Worm (Caenorhabditis elegans) whole organism, L2 larva: ENCODE data around the gene srr-7.
"Not testable (repeated sequence)": the region's sequence is repeated elsewhere in the genome, so short reads cannot be mapped to it uniquely, and the experiment has no call there.

Experiments used
- C34F6.9 ChIP-seq: fragments of 150-350 bp; optimal IDR thresholded peaks from 2 replicates; lab custom pipeline; 2014; ENCODE audit warnings: missing biosample characterization, missing genetic modification characterization
- F13H6.1 ChIP-seq: sonication (generic microtip); optimal IDR thresholded peaks from 2 replicates; lab custom pipeline; 2016; ENCODE audit warnings: missing genetic modification characterization, missing compliant biosample characterization
- Y55F3AM.14 ChIP-seq: fragments of 200-800 bp; sonication (Bioruptor generic); optimal IDR thresholded peaks from 2 replicates; lab custom pipeline; 2018; ENCODE audit warnings: mild to moderate bottlenecking, missing genetic modification characterization, missing compliant biosample characterization
- ZK546.5 ChIP-seq: sonication (generic microtip); optimal IDR thresholded peaks from 2 replicates; lab custom pipeline; 2017; ENCODE audit warnings: missing biosample characterization, missing genetic modification characterization
- alr-1 ChIP-seq: fragments of 150-350 bp; optimal IDR thresholded peaks from 2 replicates; lab custom pipeline; 2014; ENCODE audit warnings: missing biosample characterization, missing genetic modification characterization
- aly-2 ChIP-seq: fragments of 150-350 bp; optimal IDR thresholded peaks from 2 replicates; lab custom pipeline; 2014; ENCODE audit warnings: missing biosample characterization, missing genetic modification characterization
- ama-1 ChIP-seq: fragments of 150-350 bp; optimal IDR thresholded peaks from 2 replicates; lab custom pipeline; 2018; ENCODE audit warnings: inconsistent platforms
- blmp-1 ChIP-seq: sonication (generic microtip); optimal IDR thresholded peaks from 2 replicates; lab custom pipeline; 2017; ENCODE audit warnings: missing genetic modification characterization, mild to moderate bottlenecking, missing compliant biosample characterization, antibody characterized with exemption, moderate library complexity; ENCODE audit not compliant: insufficient read depth
- ceh-16 ChIP-seq: fragments of 150-350 bp; optimal IDR thresholded peaks from 2 replicates; lab custom pipeline; 2014; ENCODE audit warnings: missing biosample characterization, missing genetic modification characterization
- ceh-82 ChIP-seq: fragments of 150-350 bp; optimal IDR thresholded peaks from 2 replicates; lab custom pipeline; 2014; ENCODE audit warnings: missing biosample characterization, missing genetic modification characterization
- crh-2 ChIP-seq: sonication (generic microtip); optimal IDR thresholded peaks from 2 replicates; lab custom pipeline; 2017; ENCODE audit warnings: missing biosample characterization, missing genetic modification characterization
- egl-27 ChIP-seq: sonication (generic microtip); optimal IDR thresholded peaks from 3 replicates; lab custom pipeline; 2017; ENCODE audit warnings: missing biosample characterization, missing genetic modification reagents, missing genetic modification characterization
- elt-1 ChIP-seq: fragments of 150-350 bp; optimal IDR thresholded peaks from 2 replicates; lab custom pipeline; 2014; ENCODE audit warnings: missing biosample characterization, missing genetic modification characterization
- elt-3 ChIP-seq: sonication (generic microtip); optimal IDR thresholded peaks from 2 replicates; lab custom pipeline; 2017; ENCODE audit warnings: missing biosample characterization, missing genetic modification characterization
- fos-1 ChIP-seq: fragments of 150-350 bp; optimal IDR thresholded peaks from 2 replicates; lab custom pipeline; 2014; ENCODE audit warnings: missing biosample characterization, missing genetic modification characterization
- gmeb-1 ChIP-seq: fragments of 150-350 bp; optimal IDR thresholded peaks from 2 replicates; lab custom pipeline; 2014; ENCODE audit warnings: missing biosample characterization, missing genetic modification characterization
- lin-13 ChIP-seq: fragments of 150-350 bp; optimal IDR thresholded peaks from 2 replicates; lab custom pipeline; 2014; ENCODE audit warnings: missing biosample characterization, missing genetic modification reagents, missing genetic modification characterization
- lin-39 ChIP-seq: fragments of 150-350 bp; optimal IDR thresholded peaks from 2 replicates; lab custom pipeline; 2014; ENCODE audit warnings: missing biosample characterization, missing genetic modification reagents, missing genetic modification characterization
- lsy-2 ChIP-seq, 2 experiments: fragments of 150-350 bp in 1 of 2; sonication (generic microtip) in 1 of 2; optimal IDR thresholded peaks; 2 replicates each; lab custom pipeline; 2014 to 2017; ENCODE audit warnings: missing biosample characterization in 2 of 2, missing genetic modification characterization in 2 of 2
- nhr-10 ChIP-seq: sonication (generic microtip); optimal IDR thresholded peaks from 2 replicates; lab custom pipeline; 2017; ENCODE audit warnings: missing biosample characterization, missing genetic modification characterization
- nhr-11 ChIP-seq: fragments of 150-350 bp; optimal IDR thresholded peaks from 2 replicates; lab custom pipeline; 2014; ENCODE audit warnings: missing biosample characterization, missing genetic modification characterization
- nhr-12 ChIP-seq: fragments of 150-350 bp; optimal IDR thresholded peaks from 2 replicates; lab custom pipeline; 2014; ENCODE audit warnings: missing biosample characterization, missing genetic modification characterization
- nhr-129 ChIP-seq: fragments of 150-350 bp; optimal IDR thresholded peaks from 2 replicates; lab custom pipeline; 2014; ENCODE audit warnings: missing biosample characterization, missing genetic modification characterization
- nhr-21 ChIP-seq: fragments of 150-350 bp; optimal IDR thresholded peaks from 2 replicates; lab custom pipeline; 2014; ENCODE audit warnings: missing biosample characterization, missing genetic modification characterization
- nhr-23 ChIP-seq: fragments of 150-350 bp; optimal IDR thresholded peaks from 2 replicates; lab custom pipeline; 2014; ENCODE audit warnings: missing biosample characterization, missing genetic modification reagents, missing genetic modification characterization
- nhr-237 ChIP-seq: fragments of 150-350 bp; optimal IDR thresholded peaks from 2 replicates; lab custom pipeline; 2014; ENCODE audit warnings: missing biosample characterization, missing genetic modification characterization
- nhr-25 ChIP-seq: fragments of 150-350 bp; sonication (generic microtip); optimal IDR thresholded peaks from 3 replicates; lab custom pipeline; 2014; ENCODE audit warnings: missing biosample characterization, missing genetic modification characterization
- nhr-6 ChIP-seq: fragments of 150-350 bp; optimal IDR thresholded peaks from 2 replicates; lab custom pipeline; 2014; ENCODE audit warnings: missing biosample characterization, missing genetic modification characterization
- nhr-77 ChIP-seq: fragments of 150-350 bp; optimal IDR thresholded peaks from 2 replicates; lab custom pipeline; 2014; ENCODE audit warnings: missing biosample characterization, missing genetic modification characterization
- peb-1 ChIP-seq: fragments of 150-350 bp; optimal IDR thresholded peaks from 2 replicates; lab custom pipeline; 2014; ENCODE audit warnings: missing biosample characterization, missing genetic modification characterization
- sem-4 ChIP-seq: fragments of 150-350 bp; optimal IDR thresholded peaks from 2 replicates; lab custom pipeline; 2014; ENCODE audit warnings: missing biosample characterization, missing genetic modification reagents, missing genetic modification characterization
- skn-1 ChIP-seq: sonication (generic microtip); optimal IDR thresholded peaks from 2 replicates; lab custom pipeline; 2017; ENCODE audit warnings: missing biosample characterization, missing genetic modification characterization
- sma-3 ChIP-seq: sonication (generic microtip); optimal IDR thresholded peaks from 2 replicates; lab custom pipeline; 2016; ENCODE audit warnings: missing genetic modification reagents, missing genetic modification characterization, missing compliant biosample characterization
- sma-9 ChIP-seq, 2 experiments: fragments of 150-350 bp in 1 of 2; sonication (generic microtip) in 1 of 2; optimal IDR thresholded peaks; 2 replicates each; lab custom pipeline; 2014 to 2016; ENCODE audit warnings: missing genetic modification characterization in 2 of 2, mild to moderate bottlenecking in 1 of 2, missing biosample characterization in 1 of 2, missing compliant biosample characterization in 1 of 2, missing genetic modification reagents in 1 of 2, moderate library complexity in 1 of 2
- snpc-4 ChIP-seq: fragments of 150-350 bp; optimal IDR thresholded peaks from 2 replicates; lab custom pipeline; 2014; ENCODE audit warnings: missing biosample characterization, missing genetic modification characterization
- unc-55 ChIP-seq: fragments of 150-350 bp; sonication (generic microtip); optimal IDR thresholded peaks from 3 replicates; lab custom pipeline; 2014; ENCODE audit warnings: missing biosample characterization, missing genetic modification reagents, missing genetic modification characterization
- unc-62 ChIP-seq: fragments of 150-350 bp; optimal IDR thresholded peaks from 2 replicates; lab custom pipeline; 2014; ENCODE audit warnings: missing biosample characterization, missing genetic modification reagents, missing genetic modification characterization
- zag-1 ChIP-seq: fragments of 150-350 bp; optimal IDR thresholded peaks from 2 replicates; lab custom pipeline; 2014; ENCODE audit warnings: missing biosample characterization, missing genetic modification characterization
- ztf-1 ChIP-seq: fragments of 200-800 bp; sonication (Bioruptor generic); conservative IDR thresholded peaks from 2 replicates; pipeline ENCODE4 v1.3.6; 2022; ENCODE audit warnings: missing genetic modification characterization, missing compliant biosample characterization
- ztf-11 ChIP-seq: sonication (generic microtip); optimal IDR thresholded peaks from 2 replicates; lab custom pipeline; 2017; ENCODE audit warnings: missing biosample characterization, missing genetic modification characterization
- ztf-4 ChIP-seq: fragments of 150-350 bp; optimal IDR thresholded peaks from 2 replicates; lab custom pipeline; 2014; ENCODE audit warnings: missing biosample characterization, missing genetic modification characterization

The srr-7 gene

DNA sequence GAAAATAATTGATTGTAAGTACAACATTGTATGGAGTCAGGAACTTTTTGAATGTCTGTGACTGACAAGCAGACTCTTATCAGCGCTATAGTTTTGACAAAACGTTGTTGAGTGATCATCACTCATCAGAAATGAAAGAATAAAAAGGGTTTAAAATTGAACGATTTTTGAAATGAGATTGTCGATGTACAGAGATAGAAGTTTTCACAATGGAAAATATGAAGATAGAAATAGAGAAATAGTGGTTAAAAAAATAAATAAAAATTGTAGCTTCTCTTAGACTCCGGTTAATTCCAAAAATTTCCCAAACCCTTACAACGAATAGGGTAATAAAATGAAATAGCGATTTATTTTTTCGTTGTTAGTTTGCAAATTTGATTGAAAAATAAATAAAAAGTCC lies 2.9 kb upstream of the srr-7 start, which contains the start of gene ugt-30:
Gene ugt-30 (minus strand): TSS at position 101 of the 400 bp plus-strand sequence.
- TF ChIP-seq elt-1 (tag; lab: Kevin White, UChicago); Y55F3AM.14 (GFP tag; lab: Kevin White, UChicago); C34F6.9: not testable (repeated sequence)

DNA sequence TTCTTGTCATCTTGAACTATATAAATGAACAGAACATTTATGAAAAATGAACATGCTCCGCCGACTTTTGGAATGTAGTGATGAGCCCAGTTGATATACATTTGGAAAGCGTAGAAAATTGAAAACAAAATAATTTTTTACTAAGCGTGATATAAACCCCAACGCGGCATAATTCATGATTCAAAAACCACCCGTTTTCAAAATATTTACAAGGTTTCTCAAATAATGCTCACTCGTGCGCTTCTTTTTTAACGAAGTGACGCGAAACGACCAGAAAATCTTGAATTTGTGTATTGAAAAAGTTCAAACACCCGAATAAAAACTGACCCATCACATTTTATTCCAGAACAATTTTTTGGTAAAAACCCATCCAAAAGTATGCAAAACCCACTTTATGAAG lies 642 bp upstream of the srr-7 start, which contains the start of gene srj-27:
Gene srj-27 (minus strand): TSS at position 101 of the 400 bp plus-strand sequence.
- TF ChIP-seq nhr-129 (tag; lab: Kevin White, UChicago): no peak
- no peak for TF ChIP-seq blmp-1 (tag; lab: Kevin White, UChicago)
- no peak for TF ChIP-seq lin-39
- no peak for TF ChIP-seq nhr-23
- TF ChIP-seq alr-1 (tag; lab: Kevin White, UChicago): no peak
- TF ChIP-seq ztf-4 (tag; lab: Kevin White, UChicago): no peak
- TF ChIP-seq unc-62: no peak
- TF ChIP-seq nhr-25: no peak
- no peak for TF ChIP-seq lsy-2 (tag; optimal IDR thresholded peaks at IDR 0.05; lab: Kevin White, UChicago)
- no peak for TF ChIP-seq nhr-77 (tag; lab: Kevin White, UChicago)
- no peak for TF ChIP-seq sem-4 (tag; lab: Kevin White, UChicago)
- TF ChIP-seq ztf-1 (GFP tag; lab: Robert Waterston, UW): no peak

ce11 chrV:15132423-15132822 lies 4.4 kb downstream of the srr-7 start, which contains the start of gene str-171:
str-171 (minus strand) TSS chrV:15132523.
- TF ChIP-seq ztf-11 (tag; lab: Kevin White, UChicago) (no peak), ZK546.5 (tag; lab: Kevin White, UChicago) (no peak), skn-1 (tag; lab: Kevin White, UChicago) (no peak), ceh-16 (tag; lab: Kevin White, UChicago) (no peak), nhr-11 (no peak), ama-1 (lab: Kevin White, UChicago) (no peak), nhr-237 (tag; lab: Kevin White, UChicago) (no peak), unc-55 (GFP tag; lab: Kevin White, UChicago) (no peak)

DNA sequence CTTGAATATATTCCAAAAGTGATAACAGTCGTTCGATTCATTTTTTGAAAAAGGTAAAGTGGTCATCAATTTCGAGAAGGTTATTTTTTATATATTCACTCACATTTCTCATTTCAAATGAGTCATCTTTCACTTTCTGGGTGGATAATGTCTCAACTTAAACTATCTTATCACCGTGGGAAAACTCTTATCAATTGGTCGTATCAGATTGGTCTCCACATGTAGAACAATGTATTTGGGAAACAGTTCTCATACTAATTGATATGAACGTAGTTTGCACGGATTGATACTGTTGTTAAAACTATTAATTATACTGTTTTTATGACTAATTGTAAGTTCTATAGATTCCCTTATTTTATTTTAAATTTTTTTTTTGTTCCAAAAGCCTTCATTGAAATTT lies 5.8 kb downstream of the srr-7 start:
- TF ChIP-seq peb-1 (tag; lab: Kevin White, UChicago) (no peak), fos-1 (tag; lab: Kevin White, UChicago) (peak; percentile 85)

DNA sequence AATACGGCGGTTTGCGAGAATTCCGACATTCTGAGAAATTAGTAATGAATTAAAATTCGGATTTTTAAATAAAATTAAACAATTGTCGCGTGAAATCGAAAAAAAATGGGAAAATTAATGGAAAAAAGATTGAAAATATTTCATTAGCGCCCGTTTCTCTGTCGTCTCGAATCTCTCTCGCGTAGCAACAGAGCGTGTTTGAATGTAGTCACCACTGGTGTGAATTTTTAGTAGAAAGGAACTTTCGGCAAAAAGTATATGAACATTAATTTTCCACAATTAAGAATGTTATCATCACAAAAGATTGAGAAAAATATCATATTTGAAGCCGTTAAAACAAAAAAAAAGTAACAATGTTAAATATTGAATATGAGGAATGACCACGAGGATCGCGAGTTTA lies 8.7 kb downstream of the srr-7 start, which contains the start of gene aipl-1:
Gene aipl-1 (minus strand): TSS at position 30 of the 400 bp plus-strand sequence.
- peak; percentile 16 for TF ChIP-seq ztf-4 (tag; lab: Kevin White, UChicago)
- peak; percentile 86 for TF ChIP-seq nhr-129 (tag; lab: Kevin White, UChicago)
- TF ChIP-seq gmeb-1 (tag; lab: Kevin White, UChicago): peak; percentile 87
- TF ChIP-seq ceh-16 (tag; lab: Kevin White, UChicago): no peak
- TF ChIP-seq aly-2: no peak
- peak; percentile 83 for TF ChIP-seq lin-13 (GFP tag; lab: Kevin White, UChicago)
- TF ChIP-seq unc-55 (GFP tag; lab: Kevin White, UChicago): peak; percentile 97
- TF ChIP-seq blmp-1 (tag; lab: Kevin White, UChicago): peak; percentile 72
- no peak for TF ChIP-seq nhr-10
- TF ChIP-seq zag-1: peak; percentile 59
- no peak for TF ChIP-seq nhr-237 (tag; lab: Kevin White, UChicago)
- peak in 1 of 2 experiments; percentile 87 for TF ChIP-seq lsy-2 (tag; optimal IDR thresholded peaks at IDR 0.05; lab: Kevin White, UChicago)
- peak; percentile 79 for TF ChIP-seq sma-9 (GFP tag; optimal IDR thresholded peaks at IDR 0.05; lab: Kevin White, UChicago)
- TF ChIP-seq sma-9 (tag; optimal IDR thresholded peaks at IDR 0.05; lab: Kevin White, UChicago): no peak
- TF ChIP-seq F13H6.1 (tag; lab: Kevin White, UChicago): peak; percentile 56
- TF ChIP-seq ZK546.5 (tag; lab: Kevin White, UChicago): no peak
- peak; percentile 68 for TF ChIP-seq snpc-4
- peak; percentile 21 for TF ChIP-seq egl-27 (tag; lab: Kevin White, UChicago)
- TF ChIP-seq nhr-6 (tag; lab: Kevin White, UChicago): no peak
- peak; percentile 3 for TF ChIP-seq sem-4 (tag; lab: Kevin White, UChicago)
- TF ChIP-seq C34F6.9: peak; percentile 90
- no peak for TF ChIP-seq Y55F3AM.14 (GFP tag; lab: Kevin White, UChicago)
- peak; percentile 52 for TF ChIP-seq ceh-82 (tag; lab: Kevin White, UChicago)
- no peak for TF ChIP-seq nhr-12 (tag; lab: Kevin White, UChicago)
- TF ChIP-seq elt-3 (tag; lab: Kevin White, UChicago): no peak
- peak; percentile 60 for TF ChIP-seq nhr-21 (tag; lab: Kevin White, UChicago)
- no peak for TF ChIP-seq nhr-77 (tag; lab: Kevin White, UChicago)
- TF ChIP-seq sma-3 (GFP tag; lab: Kevin White, UChicago): peak; percentile 63
- peak; percentile 72 for TF ChIP-seq fos-1 (tag; lab: Kevin White, UChicago)
- TF ChIP-seq crh-2: peak; percentile 79
